Worm (Caenorhabditis elegans): ENCODE data around the gene sra-11.

- no peak for TF ChIP-seq ztf-23 (GFP tag; IDR thresholded peaks at IDR 0.05)
- TF ChIP-seq ref-1 (GFP tag; conservative IDR thresholded peaks at IDR 0.05): no peak
- TF ChIP-seq T22C8.4 (GFP tag; IDR thresholded peaks at IDR 0.05): no peak
Measured at ce11 chrII:10917174-10917573, 7.1 kb upstream of the sra-11 start, which contains the start of gene F44F4.10.
